Fruit fly (Drosophila melanogaster) S2 (cell line): ENCODE data around the gene Argl.

Experiments used
- CG8478 ChIP-seq: fragments of >200 bp; optimal IDR thresholded peaks from 2 replicates; lab custom pipeline; 2018
- CTCF ChIP-seq, 2 experiments: fragments of >200 bp; optimal IDR thresholded peaks; 2 replicates each; lab custom pipeline; 2018

DNA sequence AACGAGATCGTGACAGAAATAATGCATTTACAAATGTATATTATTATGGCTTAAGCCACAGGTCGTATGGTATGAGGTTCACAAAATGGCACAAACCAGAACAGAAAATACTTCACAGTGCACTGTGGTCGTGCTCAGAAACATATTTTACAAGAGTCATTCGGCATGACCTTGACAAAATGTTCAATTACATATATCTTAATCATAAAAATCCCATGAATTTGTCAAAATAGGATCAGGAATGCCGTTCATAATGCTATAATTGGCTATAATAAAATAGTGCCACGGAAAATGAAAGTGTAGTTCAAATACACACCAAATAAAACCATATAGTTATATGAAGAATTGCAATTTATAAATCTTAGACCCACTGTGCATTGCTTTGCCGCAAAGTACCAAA lies 22.3 kb downstream of the Argl start:
- TF ChIP-seq CG8478 (no peak), CTCF (optimal IDR thresholded peaks at IDR 0.05; lab: Kevin White, UChicago) (no peak)
